Fruit fly (Drosophila melanogaster) whole organism, embryonic: ENCODE measurements around the gene Vha16-2.

Source experiments
- Adf1 ChIP-seq: fragments of 200-800 bp; sonication (Bioruptor generic); IDR thresholded peaks from 2 replicates; pipeline ENCODE4 v1.3.6; 2022; ENCODE audit warnings: missing biosample characterization, missing genetic modification characterization
- Atf3 ChIP-seq: fragments of 200-800 bp; sonication (Bioruptor generic); optimal IDR thresholded peaks from 3 replicates; lab custom pipeline; 2016; ENCODE audit warnings: missing biosample characterization, missing genetic modification characterization
- B-H2 ChIP-seq: fragments of 200-800 bp; sonication (Bioruptor generic); optimal IDR thresholded peaks from 2 replicates; lab custom pipeline; 2018; ENCODE audit warnings: missing biosample characterization, mild to moderate bottlenecking, missing genetic modification characterization
- Blimp-1 ChIP-seq: fragments of 200-800 bp; sonication (Bioruptor generic); optimal IDR thresholded peaks from 3 replicates; lab custom pipeline; 2018; ENCODE audit warnings: missing biosample characterization, missing genetic modification characterization, mild to moderate bottlenecking, moderate library complexity, missing genetic modification reagents
- CG11398 ChIP-seq: fragments of 200-800 bp; sonication (Bioruptor generic); optimal IDR thresholded peaks from 2 replicates; lab custom pipeline; 2016; ENCODE audit warnings: missing biosample characterization, missing genetic modification characterization
- CG11696 ChIP-seq: fragments of 200-800 bp; sonication (Bioruptor generic); IDR thresholded peaks from 2 replicates; pipeline ENCODE4 v1.3.6; 2022; ENCODE audit warnings: missing biosample characterization, missing genetic modification characterization
- CG15011 ChIP-seq: fragments of 200-800 bp; sonication (Bioruptor generic); optimal IDR thresholded peaks from 3 replicates; lab custom pipeline; 2018; ENCODE audit warnings: missing biosample characterization, mild to moderate bottlenecking, missing genetic modification characterization
- CG1529 ChIP-seq: fragments of 200-800 bp; sonication (Bioruptor generic); optimal IDR thresholded peaks from 3 replicates; lab custom pipeline; 2018; ENCODE audit warnings: missing biosample characterization, missing genetic modification characterization
- CG15479 ChIP-seq: fragments of 200-800 bp; sonication (Bioruptor generic); optimal IDR thresholded peaks from 3 replicates; lab custom pipeline; 2019; ENCODE audit warnings: missing biosample characterization, mild to moderate bottlenecking, missing genetic modification characterization, moderate library complexity
- CG17829 ChIP-seq: fragments of 200-800 bp; optimal IDR thresholded peaks from 2 replicates; lab custom pipeline; 2019; ENCODE audit warnings: missing biosample characterization, mild to moderate bottlenecking, missing genetic modification characterization, moderate library complexity
- CG2199 ChIP-seq: fragments of 200-800 bp; sonication (Bioruptor generic); IDR thresholded peaks from 3 replicates; pipeline ENCODE4 v1.3.6; 2022; ENCODE audit warnings: missing biosample characterization, missing genetic modification characterization
- CG30431 ChIP-seq: fragments of 200-800 bp; sonication (Bioruptor generic); optimal IDR thresholded peaks from 2 replicates; lab custom pipeline; 2017; ENCODE audit warnings: missing biosample characterization, missing genetic modification characterization
- CG32767 ChIP-seq: fragments of 200-800 bp; sonication (Bioruptor generic); IDR thresholded peaks from 2 replicates; pipeline ENCODE4 v1.3.6; 2022; ENCODE audit warnings: missing biosample characterization, missing genetic modification characterization
- CG34376 ChIP-seq: fragments of 200-800 bp; sonication (Bioruptor generic); optimal IDR thresholded peaks from 2 replicates; lab custom pipeline; 2018; ENCODE audit warnings: missing biosample characterization, mild to moderate bottlenecking, missing genetic modification characterization
- CG3847 ChIP-seq: fragments of 200-800 bp; sonication (Bioruptor generic); IDR thresholded peaks from 2 replicates; pipeline ENCODE4 v1.3.6; 2022; ENCODE audit warnings: missing biosample characterization, missing genetic modification characterization
- CG5953 ChIP-seq: fragments of 200-800 bp; sonication (Bioruptor generic); IDR thresholded peaks from 2 replicates; pipeline ENCODE4 v1.3.6; 2022; ENCODE audit warnings: missing biosample characterization, missing genetic modification characterization
- CG6654 ChIP-seq: fragments of 200-800 bp; sonication (Bioruptor generic); optimal IDR thresholded peaks from 2 replicates; lab custom pipeline; 2017; ENCODE audit warnings: missing biosample characterization, mild to moderate bottlenecking, missing genetic modification characterization
- CG7839 ChIP-seq: fragments of 200-800 bp; sonication (Bioruptor generic); optimal IDR thresholded peaks from 3 replicates; lab custom pipeline; 2018; ENCODE audit warnings: missing biosample characterization, mild to moderate bottlenecking, missing genetic modification characterization, moderate library complexity
- CG7987 ChIP-seq: fragments of 200-800 bp; sonication (Bioruptor generic); optimal IDR thresholded peaks from 2 replicates; lab custom pipeline; 2018; ENCODE audit warnings: missing biosample characterization, mild to moderate bottlenecking, missing genetic modification characterization, moderate library complexity
- CG9797 ChIP-seq: fragments of 200-800 bp; sonication (Bioruptor generic); optimal IDR thresholded peaks from 3 replicates; lab custom pipeline; 2018; ENCODE audit warnings: missing biosample characterization, mild to moderate bottlenecking, missing genetic modification characterization
- Dref ChIP-seq: fragments of 200-800 bp; sonication (Bioruptor generic); IDR thresholded peaks from 2 replicates; pipeline ENCODE4 v1.3.6; 2022; ENCODE audit warnings: missing biosample characterization, missing genetic modification characterization
- H15 ChIP-seq: fragments of 200-800 bp; sonication (Bioruptor generic); IDR thresholded peaks from 3 replicates; pipeline ENCODE4 v1.3.6; 2022; ENCODE audit warnings: missing biosample characterization, missing genetic modification characterization
- HHEX ChIP-seq: fragments of 200-800 bp; sonication (Bioruptor generic); optimal IDR thresholded peaks from 3 replicates; lab custom pipeline; 2017; ENCODE audit warnings: missing biosample characterization, mild to moderate bottlenecking, missing genetic modification characterization, missing genetic modification reagents
- Hr3 ChIP-seq: fragments of 200-800 bp; sonication (Bioruptor generic); optimal IDR thresholded peaks from 3 replicates; lab custom pipeline; 2016; ENCODE audit warnings: missing biosample characterization, missing genetic modification characterization
- Jarid2 ChIP-seq: fragments of 200-800 bp; sonication (Bioruptor generic); optimal IDR thresholded peaks from 3 replicates; lab custom pipeline; 2017; ENCODE audit warnings: mild to moderate bottlenecking, missing biosample characterization, missing genetic modification reagents, missing genetic modification characterization
- MBD-R2 ChIP-seq: fragments of 200-800 bp; sonication (Bioruptor generic); IDR thresholded peaks from 2 replicates; pipeline ENCODE4 v1.3.6; 2022; ENCODE audit warnings: missing biosample characterization, missing genetic modification characterization
- Mad ChIP-seq: fragments of 200-800 bp; sonication (Bioruptor generic); optimal IDR thresholded peaks from 2 replicates; lab custom pipeline; 2016; ENCODE audit warnings: missing biosample characterization, missing genetic modification characterization
- Med ChIP-seq: fragments of 200-800 bp; sonication (Bioruptor generic); peaks from one replicate; lab custom pipeline; 2016; ENCODE audit warnings: missing biosample characterization, missing genetic modification characterization, mild to moderate bottlenecking, inconsistent platforms, moderate library complexity
- Pdp1 ChIP-seq, 2 experiments: fragments of 200-800 bp; sonication (Bioruptor generic); optimal IDR thresholded peaks; 3 replicates each; lab custom pipeline; 2016; ENCODE audit warnings: missing biosample characterization in 2 of 2, missing genetic modification characterization in 2 of 2, mild to moderate bottlenecking in 1 of 2, moderate library complexity in 1 of 2
- Rfx ChIP-seq: fragments of 200-800 bp; sonication (Bioruptor generic); IDR thresholded peaks from 2 replicates; pipeline ENCODE4 v1.3.6; 2022; ENCODE audit warnings: missing biosample characterization, missing genetic modification characterization
- ash1 ChIP-seq: fragments of 200-800 bp; sonication (Bioruptor generic); optimal IDR thresholded peaks from 2 replicates; lab custom pipeline; 2018; ENCODE audit warnings: missing biosample characterization, mild to moderate bottlenecking, missing genetic modification characterization
- bab2 ChIP-seq: fragments of 200-800 bp; sonication (Bioruptor generic); optimal IDR thresholded peaks from 2 replicates; lab custom pipeline; 2016; ENCODE audit warnings: missing biosample characterization, missing genetic modification characterization
- chm ChIP-seq: fragments of 200-800 bp; sonication (Bioruptor generic); IDR thresholded peaks from 2 replicates; pipeline ENCODE4 v1.3.6; 2022; ENCODE audit warnings: missing biosample characterization, missing genetic modification characterization
- ci ChIP-seq: fragments of 200-800 bp; sonication (Bioruptor generic); IDR thresholded peaks from 3 replicates; pipeline ENCODE4 v1.3.6; 2022; ENCODE audit warnings: missing biosample characterization, missing genetic modification characterization
- dysf ChIP-seq: fragments of 200-800 bp; sonication (Bioruptor generic); IDR thresholded peaks from 3 replicates; pipeline ENCODE4 v1.3.6; 2022; ENCODE audit warnings: missing biosample characterization, missing genetic modification characterization
- fd96Cb ChIP-seq: fragments of 200-800 bp; sonication (Bioruptor generic); optimal IDR thresholded peaks from 2 replicates; lab custom pipeline; 2018; ENCODE audit warnings: missing biosample characterization, mild to moderate bottlenecking, missing genetic modification characterization, moderate library complexity
- grn ChIP-seq: fragments of 200-800 bp; sonication (Bioruptor generic); optimal IDR thresholded peaks from 3 replicates; lab custom pipeline; 2017; ENCODE audit warnings: missing biosample characterization, missing genetic modification characterization
- hkb ChIP-seq, 2 experiments: fragments of 200-800 bp in 1 of 2; fragments of >200 bp in 1 of 2; sonication (Bioruptor generic) in 1 of 2; IDR thresholded peaks in 1 of 2; optimal IDR thresholded peaks in 1 of 2; 2 replicates each; pipeline versions ENCODE4 v1.3.6 to Lab custom; 2017 to 2022; ENCODE audit warnings: missing biosample characterization in 1 of 2, missing genetic modification characterization in 1 of 2
- lov ChIP-seq, 2 experiments: fragments of 200-800 bp in 1 of 2; fragments of >200 bp in 1 of 2; sonication (Bioruptor generic) in 1 of 2; IDR thresholded peaks in 1 of 2; optimal IDR thresholded peaks in 1 of 2; 2 replicates in 1 of 2; 3 replicates in 1 of 2; pipeline versions ENCODE4 v1.3.6 to Lab custom; 2017 to 2022; ENCODE audit warnings: missing biosample characterization in 1 of 2, missing genetic modification characterization in 1 of 2
- p53 ChIP-seq: fragments of 200-800 bp; sonication (Bioruptor generic); optimal IDR thresholded peaks from 2 replicates; lab custom pipeline; 2016; ENCODE audit warnings: missing biosample characterization, missing genetic modification characterization
- sens ChIP-seq: fragments of 200-800 bp; sonication (Bioruptor generic); peaks from one replicate; lab custom pipeline; 2016; ENCODE audit warnings: missing biosample characterization, missing genetic modification characterization
- slp2 ChIP-seq: fragments of 200-800 bp; sonication (Bioruptor generic); optimal IDR thresholded peaks from 2 replicates; lab custom pipeline; 2016; ENCODE audit warnings: missing biosample characterization, missing genetic modification characterization
- tna ChIP-seq: fragments of 200-800 bp; sonication (Bioruptor generic); IDR thresholded peaks from 2 replicates; pipeline ENCODE4 v1.3.6; 2022; ENCODE audit warnings: missing biosample characterization, missing genetic modification characterization; ENCODE audit not compliant: partially characterized antibody
- zf30C ChIP-seq: fragments of 200-800 bp; sonication (Bioruptor generic); optimal IDR thresholded peaks from 3 replicates; lab custom pipeline; 2018; ENCODE audit warnings: missing biosample characterization, mild to moderate bottlenecking, missing genetic modification characterization

Vha16-2 gene

DNA sequence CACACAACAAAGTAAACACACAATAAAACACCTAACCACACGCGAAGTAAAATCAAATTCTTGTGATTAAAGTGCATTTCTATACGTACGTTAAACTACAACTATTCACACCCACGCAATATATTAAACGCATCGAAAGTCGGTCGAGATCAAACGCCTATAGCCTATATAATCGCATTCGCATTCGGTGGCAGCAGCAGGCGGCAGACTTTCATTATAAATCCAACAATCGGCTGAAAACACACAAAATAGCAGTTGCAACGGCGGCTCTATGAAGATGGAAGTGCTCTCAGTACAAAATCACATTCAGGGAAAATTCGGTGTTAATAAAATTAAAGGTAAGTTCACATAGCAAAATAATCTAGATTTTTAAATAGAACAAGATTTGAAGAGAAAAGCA, 13.5 kb downstream of the Vha16-2 start:
- TF ChIP-seq Dref (GFP tag; lab: Robert Waterston, UW) (no peak), chm (peak; percentile 65), Med (GFP tag; lab: Kevin White, UChicago) (peak; percentile 73), bab2 (GFP tag; lab: Kevin White, UChicago) (no peak), CG2199 (GFP tag; lab: Robert Waterston, UW) (peak; percentile 55; the same call in 2 of the 3 replicates), CG3847 (no peak)

DNA sequence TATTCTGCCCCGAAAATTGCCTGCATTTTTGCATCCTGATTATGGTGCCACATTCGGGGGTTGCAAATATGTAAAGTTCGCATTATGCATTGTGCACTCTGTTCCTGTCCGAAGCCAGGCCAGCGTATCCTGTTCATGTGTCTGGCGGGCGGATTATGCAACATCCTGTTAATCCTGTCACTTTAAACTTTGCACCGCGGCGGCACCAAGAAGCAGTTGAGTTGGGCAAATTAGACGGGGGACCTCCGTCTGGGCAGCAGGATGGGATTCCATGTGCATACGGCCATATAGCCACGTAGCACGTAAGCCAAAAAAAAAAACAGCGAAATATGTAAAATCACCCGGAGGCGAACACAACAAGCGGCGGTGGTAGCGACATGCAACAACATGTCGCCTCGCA, 14.7 kb downstream of the Vha16-2 start:
- TF ChIP-seq CG11398, result peak; percentile 1
- TF ChIP-seq CG9797 (GFP tag; lab: Kevin White, UChicago), result no peak
- no peak for TF ChIP-seq CG1529 (GFP tag; lab: Kevin White, UChicago)
- TF ChIP-seq hkb (optimal IDR thresholded peaks at IDR 0.05; lab: Kevin White, UChicago), result no peak
- TF ChIP-seq hkb (GFP tag; IDR thresholded peaks at IDR 0.05; lab: Robert Waterston, UW), result no peak
- TF ChIP-seq ash1 (GFP tag; lab: Kevin White, UChicago), result peak; percentile 2
- TF ChIP-seq chm, result peak; percentile 74; the same call in 1 of the 2 replicates
- TF ChIP-seq lov (optimal IDR thresholded peaks at IDR 0.05; lab: Kevin White, UChicago), result no peak
- TF ChIP-seq lov (GFP tag; IDR thresholded peaks at IDR 0.05; lab: Robert Waterston, UW), result 0 out of 3 replicates have a peak, but pooled peaks have one; percentile 66
- TF ChIP-seq Atf3 (GFP tag; lab: Kevin White, UChicago), result no peak
- TF ChIP-seq p53 (GFP tag; lab: Kevin White, UChicago), result peak; percentile 85
- TF ChIP-seq tna (GFP tag; lab: Robert Waterston, UW), result 0 out of 2 replicates have a peak, but pooled peaks have one; percentile 26
- TF ChIP-seq B-H2 (GFP tag; lab: Kevin White, UChicago), result no peak
- peak; percentile 65 for TF ChIP-seq Med (GFP tag; lab: Kevin White, UChicago)
- TF ChIP-seq H15 (GFP tag; lab: Robert Waterston, UW), result 0 out of 3 replicates have a peak, but pooled peaks have one; percentile 20
- TF ChIP-seq Pdp1 (GFP tag; optimal IDR thresholded peaks at IDR 0.05; lab: Kevin White, UChicago), result peak in 1 of 2 experiments; percentile 24
- 0 out of 3 replicates have a peak, but pooled peaks have one; percentile 18 for TF ChIP-seq ci (GFP tag; lab: Robert Waterston, UW)
- peak; percentile 35 for TF ChIP-seq CG15479 (GFP tag; lab: Kevin White, UChicago)

- TF ChIP-seq sens (GFP tag; lab: Kevin White, UChicago) (peak; percentile 24), CG11696 (GFP tag; lab: Robert Waterston, UW) (no peak), grn (GFP tag; lab: Kevin White, UChicago) (peak; percentile 55)
Observed at dm6 chr3L:11490539-11490938, 15.8 kb downstream of the Vha16-2 start.

DNA sequence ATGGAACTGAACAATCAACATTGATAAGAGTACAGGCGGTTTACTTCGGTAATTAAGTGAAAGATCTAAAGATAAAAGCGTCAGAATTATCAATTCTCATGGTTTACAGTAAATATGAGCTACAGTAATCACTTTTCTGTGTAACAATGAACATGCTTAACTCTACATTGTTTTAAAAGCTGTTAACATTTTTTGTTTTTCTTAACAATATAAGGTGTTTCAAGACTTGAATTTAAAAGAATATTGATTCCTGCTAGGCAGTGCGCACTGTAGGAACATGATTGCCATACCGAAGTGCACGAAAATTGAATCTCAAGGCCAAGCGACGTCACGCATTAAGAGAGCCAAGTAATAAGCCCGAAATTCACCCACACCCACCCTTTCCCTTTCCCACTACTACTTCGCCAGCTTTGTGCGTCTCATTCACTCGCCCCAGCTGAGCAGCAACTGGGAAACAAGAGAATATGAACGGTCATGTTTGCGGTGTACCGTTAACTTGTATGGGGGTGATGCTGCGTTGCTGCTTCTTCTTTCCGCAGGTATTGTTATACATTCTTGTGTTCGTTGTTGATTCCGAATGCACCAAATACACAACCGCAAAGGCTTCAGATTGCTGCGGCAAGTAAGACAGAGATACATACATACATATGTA, 16.6 kb downstream of the Vha16-2 start:
- TF ChIP-seq Adf1 (peak; percentile 40; the same call in 1 of the 2 replicates), dysf (GFP tag; lab: Robert Waterston, UW) (peak; percentile 80), zf30C (GFP tag; lab: Kevin White, UChicago) (no peak), CG34376 (GFP tag; lab: Kevin White, UChicago) (peak; percentile 21), Blimp-1 (GFP tag; lab: Kevin White, UChicago) (peak; percentile 60), Rfx (GFP tag; lab: Robert Waterston, UW) (peak; percentile 77), HHEX (peak; percentile 48), Mad (GFP tag; lab: Kevin White, UChicago) (no peak), CG7987 (GFP tag; lab: Kevin White, UChicago) (no peak), CG32767 (GFP tag; lab: Robert Waterston, UW) (peak; percentile 49; the same call in 1 of the 2 replicates), CG15011 (GFP tag; lab: Kevin White, UChicago) (no peak), CG5953 (GFP tag; lab: Robert Waterston, UW) (0 out of 2 replicates have a peak, but pooled peaks have one; percentile 33), MBD-R2 (GFP tag; lab: Robert Waterston, UW) (no peak; the same call in 1 of the 2 replicates), CG7839 (tag; lab: Kevin White, UChicago) (peak; percentile 74), Jarid2 (GFP tag; lab: Kevin White, UChicago) (no peak), fd96Cb (tag; lab: Kevin White, UChicago) (peak; percentile 50), CG30431 (GFP tag; lab: Kevin White, UChicago) (no peak), CG6654 (peak; percentile 13), slp2 (peak; percentile 44), CG17829 (tag; lab: Kevin White, UChicago) (peak; percentile 55), Hr3 (GFP tag; lab: Kevin White, UChicago) (peak; percentile 32)
